Worm (Caenorhabditis elegans): ENCODE measurements around the gene Y22D7AL.10.

ce11 chrIII:1652181-1652580 lies 33.5 kb upstream of the Y22D7AL.10 start, which contains the start of gene Y22D7AL.1:
- TF ChIP-seq nhr-77 (tag; optimal IDR thresholded peaks at IDR 0.05) (no peak), nhr-6 (tag; optimal IDR thresholded peaks at IDR 0.05) (no peak), fos-1 (tag; optimal IDR thresholded peaks at IDR 0.05) (no peak)

Measured in whole organism, L2 larva.